Worm (Caenorhabditis elegans) whole organism, L4 larva: Measurements from ENCODE around the gene ZK507.1.

Experiments used
- F10B5.3 ChIP-seq: sonication (generic microtip); optimal IDR thresholded peaks from 2 replicates; lab custom pipeline; 2016; ENCODE audit warnings: mild to moderate bottlenecking, missing genetic modification characterization, missing compliant biosample characterization
- F37D6.2 ChIP-seq: sonication (generic microtip); optimal IDR thresholded peaks from 2 replicates; lab custom pipeline; 2016; ENCODE audit warnings: mild to moderate bottlenecking, missing genetic modification characterization, missing compliant biosample characterization
- F49E8.2 ChIP-seq: sonication (generic microtip); optimal IDR thresholded peaks from 2 replicates; lab custom pipeline; 2016; ENCODE audit warnings: missing compliant biosample characterization, mild to moderate bottlenecking, missing genetic modification characterization, borderline replicate concordance
- R02D3.7 ChIP-seq: fragments of 150-350 bp; sonication (generic microtip); optimal IDR thresholded peaks from 3 replicates; lab custom pipeline; 2014; ENCODE audit warnings: missing biosample characterization, missing genetic modification characterization
- T20F7.1 ChIP-seq: fragments of 200-800 bp; sonication (Bioruptor generic); optimal IDR thresholded peaks from 2 replicates; lab custom pipeline; 2018; ENCODE audit warnings: mild to moderate bottlenecking, missing genetic modification characterization, missing compliant biosample characterization
- T26A8.4 ChIP-seq: fragments of 200-800 bp; sonication (Bioruptor generic); IDR thresholded peaks from 2 replicates; pipeline ENCODE4 v1.3.6; 2022; ENCODE audit warnings: missing genetic modification characterization, missing compliant biosample characterization
- Y105C5A.15 ChIP-seq: fragments of 200-800 bp; sonication (Bioruptor generic); IDR thresholded peaks from 2 replicates; pipeline ENCODE4 v1.3.6; 2022; ENCODE audit warnings: missing genetic modification characterization, missing compliant biosample characterization
- Y5F2A.4 ChIP-seq: fragments of 200-800 bp; sonication (Bioruptor generic); optimal IDR thresholded peaks from 2 replicates; lab custom pipeline; 2018; ENCODE audit warnings: mild to moderate bottlenecking, missing genetic modification characterization, missing compliant biosample characterization
- ZK337.2 ChIP-seq: fragments of 200-800 bp; sonication (Bioruptor generic); IDR thresholded peaks from 2 replicates; pipeline ENCODE4 v1.3.6; 2022; ENCODE audit warnings: missing genetic modification reagents, missing genetic modification characterization, missing compliant biosample characterization
- ama-1 ChIP-seq: fragments of 150-350 bp; optimal IDR thresholded peaks from 2 replicates; lab custom pipeline; 2014; ENCODE audit warnings: inconsistent platforms, mixed read lengths
- ceh-20 ChIP-seq: fragments of 200-800 bp; sonication (Bioruptor generic); IDR thresholded peaks from 2 replicates; pipeline ENCODE4 v1.3.6; 2022; ENCODE audit warnings: missing genetic modification reagents, missing genetic modification characterization, missing compliant biosample characterization
- ceh-32 ChIP-seq: sonication (generic microtip); optimal IDR thresholded peaks from 2 replicates; lab custom pipeline; 2016; ENCODE audit warnings: mild to moderate bottlenecking, missing genetic modification characterization, missing compliant biosample characterization; ENCODE audit not compliant: poor library complexity
- ceh-44 ChIP-seq: fragments of 200-800 bp; sonication (Bioruptor generic); IDR thresholded peaks from 2 replicates; pipeline ENCODE4 v1.3.6; 2022; ENCODE audit warnings: missing genetic modification reagents, missing genetic modification characterization, missing compliant biosample characterization
- ceh-62 ChIP-seq: sonication (generic microtip); optimal IDR thresholded peaks from 2 replicates; lab custom pipeline; 2017; ENCODE audit warnings: missing biosample characterization, missing genetic modification characterization
- ceh-82 ChIP-seq: sonication (generic microtip); optimal IDR thresholded peaks from 2 replicates; lab custom pipeline; 2017; ENCODE audit warnings: missing biosample characterization, missing genetic modification characterization
- cey-2 ChIP-seq: sonication (generic microtip); optimal IDR thresholded peaks from 3 replicates; lab custom pipeline; 2017; ENCODE audit warnings: missing genetic modification characterization, mild to moderate bottlenecking, missing compliant biosample characterization, antibody characterized with exemption, borderline replicate concordance; ENCODE audit not compliant: insufficient read depth
- ctbp-1 ChIP-seq: fragments of 200-800 bp; sonication (Bioruptor generic); IDR thresholded peaks from 2 replicates; pipeline ENCODE4 v1.3.6; 2022; ENCODE audit warnings: missing genetic modification reagents, missing genetic modification characterization, missing compliant biosample characterization
- dmd-9 ChIP-seq: fragments of 200-800 bp; sonication (Bioruptor generic); IDR thresholded peaks from 2 replicates; pipeline ENCODE4 v1.3.6; 2022; ENCODE audit warnings: missing genetic modification reagents, missing genetic modification characterization, missing compliant biosample characterization
- dpl-1 ChIP-seq: fragments of 150-350 bp; optimal IDR thresholded peaks from 2 replicates; lab custom pipeline; 2014; ENCODE audit warnings: missing biosample characterization, missing genetic modification reagents, missing genetic modification characterization
- dve-1 ChIP-seq: sonication (generic microtip); optimal IDR thresholded peaks from 2 replicates; lab custom pipeline; 2017; ENCODE audit warnings: antibody characterized with exemption, mild to moderate bottlenecking, missing genetic modification characterization, missing compliant biosample characterization; ENCODE audit not compliant: insufficient read depth
- egl-43 ChIP-seq: fragments of 200-800 bp; sonication (Bioruptor generic); IDR thresholded peaks from 2 replicates; pipeline ENCODE4 v1.3.6; 2022; ENCODE audit warnings: missing genetic modification reagents, missing genetic modification characterization, missing compliant biosample characterization
- fkh-10 ChIP-seq: fragments of 150-350 bp; optimal IDR thresholded peaks from 2 replicates; lab custom pipeline; 2014; ENCODE audit warnings: missing biosample characterization, missing genetic modification reagents, missing genetic modification characterization
- fos-1 ChIP-seq: fragments of 150-350 bp; optimal IDR thresholded peaks from 2 replicates; lab custom pipeline; 2014; ENCODE audit warnings: missing biosample characterization, missing genetic modification characterization
- hif-1 ChIP-seq, 2 experiments: sonication (generic microtip); optimal IDR thresholded peaks; 2 replicates each; lab custom pipeline; 2016 to 2017; ENCODE audit warnings: missing compliant biosample characterization in 2 of 2, missing genetic modification characterization in 2 of 2, missing genetic modification reagents in 2 of 2, missing genotype in 2 of 2, mild to moderate bottlenecking in 1 of 2
- hmg-1.1 ChIP-seq: fragments of 200-800 bp; sonication (Bioruptor generic); IDR thresholded peaks from 2 replicates; pipeline ENCODE4 v1.3.6; 2022; ENCODE audit warnings: missing genetic modification reagents, missing genetic modification characterization, missing compliant biosample characterization
- jun-1 ChIP-seq: fragments of 150-350 bp; optimal IDR thresholded peaks from 2 replicates; lab custom pipeline; 2014; ENCODE audit warnings: missing biosample characterization, missing genetic modification reagents, missing genetic modification characterization
- lin-1 ChIP-seq: fragments of 200-800 bp; sonication (Bioruptor generic); IDR thresholded peaks from 2 replicates; pipeline ENCODE4 v1.3.6; 2022; ENCODE audit warnings: missing genetic modification reagents, missing genetic modification characterization, missing compliant biosample characterization
- lin-15B ChIP-seq: fragments of 150-350 bp; sonication (generic microtip); optimal IDR thresholded peaks from 3 replicates; lab custom pipeline; 2014; ENCODE audit warnings: missing biosample characterization, missing genetic modification characterization
- lir-3 ChIP-seq: sonication (generic microtip); optimal IDR thresholded peaks from 2 replicates; lab custom pipeline; 2016; ENCODE audit warnings: mild to moderate bottlenecking, missing genetic modification characterization, missing compliant biosample characterization
- madf-9 ChIP-seq: fragments of 200-800 bp; sonication (Bioruptor generic); conservative IDR thresholded peaks from 2 replicates; pipeline ENCODE4 v1.3.6; 2022; ENCODE audit warnings: missing genetic modification reagents, missing genetic modification characterization, missing compliant biosample characterization
- mdt-29 ChIP-seq: fragments of 200-800 bp; sonication (Bioruptor generic); IDR thresholded peaks from 2 replicates; pipeline ENCODE4 v1.3.6; 2022; ENCODE audit warnings: missing genetic modification reagents, missing genetic modification characterization, missing compliant biosample characterization
- mxl-2 ChIP-seq: fragments of 200-800 bp; sonication (Bioruptor generic); conservative IDR thresholded peaks from 2 replicates; pipeline ENCODE4 v1.3.6; 2022; ENCODE audit warnings: missing genetic modification reagents, missing genetic modification characterization, missing compliant biosample characterization
- mxl-3 ChIP-seq: fragments of 200-800 bp; sonication (Bioruptor generic); optimal IDR thresholded peaks from 2 replicates; lab custom pipeline; 2018; ENCODE audit warnings: mild to moderate bottlenecking, missing genetic modification characterization, missing compliant biosample characterization
- nhr-11 ChIP-seq: fragments of 150-350 bp; optimal IDR thresholded peaks from 2 replicates; lab custom pipeline; 2014; ENCODE audit warnings: missing biosample characterization, missing genetic modification characterization
- nhr-25 ChIP-seq: sonication (generic microtip); optimal IDR thresholded peaks from 2 replicates; lab custom pipeline; 2017; ENCODE audit warnings: missing genetic modification characterization, mild to moderate bottlenecking, missing compliant biosample characterization, antibody characterized with exemption, moderate library complexity, borderline replicate concordance; ENCODE audit not compliant: insufficient read depth
- nhr-41 ChIP-seq: fragments of 200-800 bp; sonication (Bioruptor generic); IDR thresholded peaks from 2 replicates; pipeline ENCODE4 v1.3.6; 2022; ENCODE audit warnings: missing genetic modification reagents, missing genetic modification characterization, missing compliant biosample characterization
- nhr-6 ChIP-seq: fragments of 150-350 bp; optimal IDR thresholded peaks from 2 replicates; lab custom pipeline; 2014; ENCODE audit warnings: missing biosample characterization, missing genetic modification characterization
- nhr-76 ChIP-seq: fragments of 150-350 bp; optimal IDR thresholded peaks from 2 replicates; lab custom pipeline; 2014; ENCODE audit warnings: missing biosample characterization, missing genetic modification characterization
- nhr-77 ChIP-seq: fragments of 150-350 bp; optimal IDR thresholded peaks from 2 replicates; lab custom pipeline; 2014; ENCODE audit warnings: missing biosample characterization, missing genetic modification characterization
- php-3 ChIP-seq: fragments of 200-800 bp; sonication (Bioruptor generic); IDR thresholded peaks from 2 replicates; pipeline ENCODE4 v1.3.6; 2022; ENCODE audit warnings: missing genetic modification reagents, missing genetic modification characterization, missing compliant biosample characterization
- pqm-1 ChIP-seq: sonication (generic microtip); optimal IDR thresholded peaks from 2 replicates; lab custom pipeline; 2017; ENCODE audit warnings: missing biosample characterization, missing genetic modification characterization
- saeg-2 ChIP-seq: fragments of 200-800 bp; sonication (Bioruptor generic); IDR thresholded peaks from 2 replicates; pipeline ENCODE4 v1.3.6; 2022; ENCODE audit warnings: missing genetic modification reagents, missing genetic modification characterization, missing compliant biosample characterization
- sdz-12 ChIP-seq: fragments of 200-800 bp; sonication (Bioruptor generic); optimal IDR thresholded peaks from 2 replicates; lab custom pipeline; 2018; ENCODE audit warnings: mild to moderate bottlenecking, missing genetic modification characterization, missing compliant biosample characterization
- snpc-4 ChIP-seq: fragments of 150-350 bp; optimal IDR thresholded peaks from 2 replicates; lab custom pipeline; 2014; ENCODE audit warnings: missing biosample characterization, missing genetic modification characterization
- tag-97 ChIP-seq: fragments of 200-800 bp; sonication (Bioruptor generic); IDR thresholded peaks from 2 replicates; pipeline ENCODE4 v1.3.6; 2022; ENCODE audit warnings: missing genetic modification characterization, missing compliant biosample characterization
- unc-130 ChIP-seq: sonication (generic microtip); optimal IDR thresholded peaks from 2 replicates; lab custom pipeline; 2016; ENCODE audit warnings: missing genetic modification reagents, missing genetic modification characterization, missing compliant biosample characterization
- unc-62 ChIP-seq, 3 experiments: fragments of 150-350 bp in 1 of 3; sonication (generic microtip); optimal IDR thresholded peaks in 2 of 3; peaks in 1 of 3; 1 replicate in 1 of 3; 2 replicates in 2 of 3; lab custom pipeline; 2014 to 2017; ENCODE audit warnings: missing biosample characterization in 3 of 3, missing genetic modification characterization in 3 of 3, missing genetic modification reagents in 3 of 3, missing genotype in 1 of 3
- zag-1 ChIP-seq: fragments of 150-350 bp; optimal IDR thresholded peaks from 2 replicates; lab custom pipeline; 2014; ENCODE audit warnings: missing biosample characterization, missing genetic modification characterization
- zip-11 ChIP-seq: fragments of 200-800 bp; sonication (Bioruptor generic); IDR thresholded peaks from 2 replicates; pipeline ENCODE4 v1.3.6; 2022; ENCODE audit warnings: missing genetic modification characterization, missing compliant biosample characterization
- ztf-7 ChIP-seq: fragments of 150-350 bp; optimal IDR thresholded peaks from 2 replicates; lab custom pipeline; 2014; ENCODE audit warnings: missing biosample characterization, missing genetic modification characterization

Gene ZK507.1

DNA sequence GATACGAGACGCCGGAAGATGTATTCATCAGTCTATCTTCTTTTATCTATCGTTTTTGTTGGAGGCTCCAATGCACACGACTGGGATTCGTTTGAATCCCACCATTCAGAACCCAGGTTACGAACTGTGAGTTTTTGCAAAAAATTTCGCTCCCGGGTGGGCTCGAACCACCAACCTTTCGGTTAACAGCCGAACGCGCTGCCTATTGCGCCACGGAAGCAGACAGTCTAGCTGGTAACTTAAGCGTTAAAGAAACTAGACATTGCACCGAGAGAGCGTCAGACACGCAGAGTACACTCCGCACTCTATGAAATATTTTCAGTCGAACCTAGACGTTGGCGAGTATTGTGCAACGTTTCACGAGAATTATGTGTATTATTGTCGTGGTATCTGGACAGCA, 2.9 kb upstream of the ZK507.1 start (continued):
- TF ChIP-seq F49E8.2 (tag; lab: Kevin White, UChicago) (no peak), nhr-6 (tag; lab: Kevin White, UChicago) (no peak), nhr-25 (tag; lab: Kevin White, UChicago) (no peak), hif-1 (tag; optimal IDR thresholded peaks at IDR 0.05; lab: Kevin White, UChicago) (peak in 1 of 2 experiments; percentile 54), snpc-4 (tag; lab: Kevin White, UChicago) (peak; percentile 22), zag-1 (tag; lab: Kevin White, UChicago) (no peak), egl-43 (peak; percentile 95), Y5F2A.4 (GFP tag; lab: Kevin White, UChicago) (peak; percentile 26), fos-1 (no peak), nhr-76 (no peak), F10B5.3 (no peak), lir-3 (tag; lab: Kevin White, UChicago) (no peak), Y105C5A.15 (peak; percentile 77; the same call in 1 of the 2 replicates), ceh-44 (GFP tag; lab: Robert Waterston, UW) (peak; percentile 91), dpl-1 (GFP tag; lab: Kevin White, UChicago) (peak; percentile 1), madf-9 (peak; percentile 65), ctbp-1 (GFP tag; lab: Robert Waterston, UW) (peak; percentile 68), F37D6.2 (no peak), cey-2 (tag; lab: Kevin White, UChicago) (no peak), zip-11 (GFP tag; lab: Robert Waterston, UW) (0 out of 2 replicates have a peak, but pooled peaks have one; percentile 25), jun-1 (tag; lab: Kevin White, UChicago) (no peak), saeg-2 (GFP tag; lab: Robert Waterston, UW) (0 out of 2 replicates have a peak, but pooled peaks have one; percentile 69), php-3 (no peak), sdz-12 (no peak), ZK337.2 (GFP tag; lab: Robert Waterston, UW) (no peak), mdt-29 (GFP tag; lab: Robert Waterston, UW) (peak; percentile 54), ama-1 (lab: Kevin White, UChicago) (no peak), R02D3.7 (tag; lab: Kevin White, UChicago) (no peak), ceh-20 (GFP tag; lab: Robert Waterston, UW) (peak; percentile 38), nhr-41 (GFP tag; lab: Robert Waterston, UW) (0 out of 2 replicates have a peak, but pooled peaks have one; percentile 44), fkh-10 (GFP tag; lab: Kevin White, UChicago) (no peak), unc-62 (GFP tag; optimal IDR thresholded peaks at IDR 0.05 in 1 of 2; lab: Kevin White, UChicago) (peak in 1 of 2 experiments; percentile 92), unc-62 (tag; optimal IDR thresholded peaks at IDR 0.05; lab: Kevin White, UChicago) (no peak), ceh-32 (no peak), T26A8.4 (GFP tag; lab: Robert Waterston, UW) (peak; percentile 74), unc-130 (GFP tag; lab: Kevin White, UChicago) (peak; percentile 57), lin-15B (no peak), T20F7.1 (GFP tag; lab: Kevin White, UChicago) (peak; percentile 35), nhr-77 (tag; lab: Kevin White, UChicago) (no peak), dmd-9 (GFP tag; lab: Robert Waterston, UW) (peak; percentile 67), dve-1 (tag; lab: Kevin White, UChicago) (no peak), lin-1 (0 out of 2 replicates have a peak, but pooled peaks have one; percentile 16), hmg-1.1 (GFP tag; lab: Robert Waterston, UW) (peak; percentile 70), ztf-7 (no peak), pqm-1 (tag; lab: Kevin White, UChicago) (no peak), ceh-82 (no peak), mxl-3 (peak; percentile 0), tag-97 (GFP tag; lab: Robert Waterston, UW) (no peak), nhr-11 (tag; lab: Kevin White, UChicago) (peak; percentile 23), mxl-2 (0 out of 2 replicates have a peak, but pooled peaks have one; percentile 35), ceh-62 (no peak)
